Fruit fly (Drosophila melanogaster) whole organism, embryonic: ENCODE data around the gene CG33346.

Experiments used
- CG11504 ChIP-seq: fragments of 200-800 bp; sonication (Bioruptor generic); optimal IDR thresholded peaks from 3 replicates; lab custom pipeline; 2019; ENCODE audit warnings: missing biosample characterization, mild to moderate bottlenecking, missing genetic modification characterization, moderate library complexity
- CG11723 ChIP-seq: fragments of 200-800 bp; sonication (Bioruptor generic); optimal IDR thresholded peaks from 2 replicates; lab custom pipeline; 2017; ENCODE audit warnings: missing biosample characterization, mild to moderate bottlenecking, missing genetic modification characterization
- CG15479 ChIP-seq: fragments of 200-800 bp; sonication (Bioruptor generic); optimal IDR thresholded peaks from 3 replicates; lab custom pipeline; 2019; ENCODE audit warnings: missing biosample characterization, mild to moderate bottlenecking, missing genetic modification characterization, moderate library complexity
- CG1603 ChIP-seq: fragments of 200-800 bp; sonication (Bioruptor generic); optimal IDR thresholded peaks from 2 replicates; lab custom pipeline; 2019; ENCODE audit warnings: missing biosample characterization, mild to moderate bottlenecking, missing genetic modification characterization, moderate library complexity
- CG16815 ChIP-seq: fragments of 200-800 bp; sonication (Bioruptor generic); optimal IDR thresholded peaks from 3 replicates; lab custom pipeline; 2017; ENCODE audit warnings: missing biosample characterization, mild to moderate bottlenecking, missing genetic modification characterization
- CG17359 ChIP-seq: fragments of 200-800 bp; sonication (Bioruptor generic); optimal IDR thresholded peaks from 3 replicates; lab custom pipeline; 2018; ENCODE audit warnings: missing biosample characterization, mild to moderate bottlenecking, missing genetic modification characterization, moderate library complexity
- CG17361 ChIP-seq: fragments of 200-800 bp; sonication (Bioruptor generic); IDR thresholded peaks from 3 replicates; pipeline ENCODE4 v1.3.6; 2022; ENCODE audit warnings: missing biosample characterization, missing genetic modification characterization
- CG18599 ChIP-seq: fragments of 200-800 bp; sonication (Bioruptor generic); optimal IDR thresholded peaks from 3 replicates; lab custom pipeline; 2017; ENCODE audit warnings: missing biosample characterization, missing genetic modification characterization, mild to moderate bottlenecking, moderate library complexity, missing genetic modification reagents
- CG2678 ChIP-seq: fragments of 200-800 bp; sonication (Bioruptor generic); optimal IDR thresholded peaks from 3 replicates; lab custom pipeline; 2019; ENCODE audit warnings: missing biosample characterization, mild to moderate bottlenecking, missing genetic modification characterization, moderate library complexity
- CG33213 ChIP-seq: fragments of 200-800 bp; sonication (Bioruptor generic); optimal IDR thresholded peaks from 3 replicates; lab custom pipeline; 2016; ENCODE audit warnings: missing biosample characterization, missing genetic modification characterization
- CG7556 ChIP-seq: fragments of 200-800 bp; sonication (Bioruptor generic); optimal IDR thresholded peaks from 2 replicates; lab custom pipeline; 2017; ENCODE audit warnings: missing biosample characterization, mild to moderate bottlenecking, missing genetic modification characterization
- CG7963 ChIP-seq: fragments of 200-800 bp; sonication (Bioruptor generic); IDR thresholded peaks from 3 replicates; pipeline ENCODE4 v1.3.6; 2022; ENCODE audit warnings: missing biosample characterization, missing genetic modification characterization; ENCODE audit not compliant: partially characterized antibody
- CG8359 ChIP-seq: fragments of 200-800 bp; sonication (Bioruptor generic); optimal IDR thresholded peaks from 2 replicates; lab custom pipeline; 2017; ENCODE audit warnings: missing biosample characterization, mild to moderate bottlenecking, missing genetic modification characterization, borderline replicate concordance
- Dfd ChIP-seq, 2 experiments: fragments of >200 bp; optimal IDR thresholded peaks; 2 replicates each; lab custom pipeline; 2017; ENCODE audit warnings: missing biosample characterization in 2 of 2, missing genetic modification characterization in 2 of 2
- Drgx ChIP-seq: fragments of 200-800 bp; sonication (Bioruptor generic); IDR thresholded peaks from 2 replicates; pipeline ENCODE4 v1.3.6; 2022; ENCODE audit warnings: missing biosample characterization, missing genetic modification characterization
- Ets65A ChIP-seq: fragments of 200-800 bp; sonication (Bioruptor generic); peaks from one replicate; lab custom pipeline; 2016; ENCODE audit warnings: missing biosample characterization, missing genetic modification characterization
- Hmr ChIP-seq: fragments of 200-800 bp; sonication (Bioruptor generic); optimal IDR thresholded peaks from 3 replicates; lab custom pipeline; 2017; ENCODE audit warnings: mild to moderate bottlenecking, missing biosample characterization, missing genetic modification reagents, missing genetic modification characterization
- Lpt ChIP-seq: fragments of >200 bp; optimal IDR thresholded peaks from 2 replicates; lab custom pipeline; 2018; ENCODE audit warnings: missing biosample characterization, missing genetic modification characterization
- Optix ChIP-seq: fragments of 200-800 bp; sonication (Bioruptor generic); IDR thresholded peaks from 3 replicates; pipeline ENCODE4 v1.3.6; 2022; ENCODE audit warnings: missing biosample characterization, missing genetic modification characterization
- PHDP ChIP-seq: fragments of 200-800 bp; sonication (Bioruptor generic); optimal IDR thresholded peaks from 3 replicates; lab custom pipeline; 2018; ENCODE audit warnings: missing biosample characterization, mild to moderate bottlenecking, missing genetic modification characterization, moderate library complexity
- Sox102F ChIP-seq: fragments of 200-800 bp; sonication (Bioruptor generic); optimal IDR thresholded peaks from 2 replicates; lab custom pipeline; 2018; ENCODE audit warnings: missing biosample characterization, mild to moderate bottlenecking, missing genetic modification characterization, moderate library complexity
- Ssrp ChIP-seq: fragments of 200-800 bp; sonication (Bioruptor generic); optimal IDR thresholded peaks from 2 replicates; lab custom pipeline; 2018; ENCODE audit warnings: missing biosample characterization, mild to moderate bottlenecking, missing genetic modification characterization, moderate library complexity
- Xrp1 ChIP-seq: fragments of 200-800 bp; sonication (Bioruptor generic); IDR thresholded peaks from 2 replicates; pipeline ENCODE4 v1.3.6; 2022; ENCODE audit warnings: missing biosample characterization, missing genetic modification characterization
- al ChIP-seq: fragments of 200-800 bp; sonication (Bioruptor generic); IDR thresholded peaks from 2 replicates; pipeline ENCODE4 v1.3.6; 2022; ENCODE audit warnings: missing biosample characterization, missing genetic modification characterization
- bbx ChIP-seq: fragments of 200-800 bp; sonication (Bioruptor generic); IDR thresholded peaks from 2 replicates; pipeline ENCODE4 v1.3.6; 2022; ENCODE audit warnings: missing biosample characterization, missing genetic modification characterization; ENCODE audit not compliant: partially characterized antibody
- cwo ChIP-seq: fragments of 200-800 bp; sonication (Bioruptor generic); optimal IDR thresholded peaks from 3 replicates; lab custom pipeline; 2017; ENCODE audit warnings: missing biosample characterization, missing genetic modification characterization, mild to moderate bottlenecking, moderate library complexity, missing genetic modification reagents
- dmrt99B ChIP-seq: fragments of 200-800 bp; sonication (Bioruptor generic); optimal IDR thresholded peaks from 2 replicates; lab custom pipeline; 2018; ENCODE audit warnings: missing biosample characterization, mild to moderate bottlenecking, missing genetic modification characterization, moderate library complexity
- fd96Cb ChIP-seq: fragments of 200-800 bp; sonication (Bioruptor generic); optimal IDR thresholded peaks from 2 replicates; lab custom pipeline; 2018; ENCODE audit warnings: missing biosample characterization, mild to moderate bottlenecking, missing genetic modification characterization, moderate library complexity
- fu2 ChIP-seq: fragments of 200-800 bp; sonication (Bioruptor generic); optimal IDR thresholded peaks from 2 replicates; lab custom pipeline; 2016; ENCODE audit warnings: missing biosample characterization, missing genetic modification characterization
- gcm ChIP-seq: fragments of 200-800 bp; sonication (Bioruptor generic); optimal IDR thresholded peaks from 2 replicates; lab custom pipeline; 2019; ENCODE audit warnings: missing biosample characterization, mild to moderate bottlenecking, missing genetic modification characterization, moderate library complexity
- hth ChIP-seq: fragments of >200 bp; optimal IDR thresholded peaks from 2 replicates; lab custom pipeline; 2017; ENCODE audit warnings: inconsistent platforms
- jing ChIP-seq: fragments of 200-800 bp; sonication (Bioruptor generic); optimal IDR thresholded peaks from 2 replicates; lab custom pipeline; 2018; ENCODE audit warnings: missing biosample characterization, mild to moderate bottlenecking, missing genetic modification characterization
- lab ChIP-seq: fragments of 200-800 bp; sonication (Bioruptor generic); optimal IDR thresholded peaks from 3 replicates; lab custom pipeline; 2017; ENCODE audit warnings: missing biosample characterization, missing genetic modification characterization, mild to moderate bottlenecking, moderate library complexity, missing genetic modification reagents
- luna ChIP-seq: fragments of 200-800 bp; sonication (Bioruptor generic); optimal IDR thresholded peaks from 2 replicates; lab custom pipeline; 2016; ENCODE audit warnings: missing biosample characterization, missing genetic modification characterization
- nmo ChIP-seq: fragments of 200-800 bp; sonication (Bioruptor generic); optimal IDR thresholded peaks from 2 replicates; lab custom pipeline; 2018; ENCODE audit warnings: missing biosample characterization, mild to moderate bottlenecking, missing genetic modification characterization, moderate library complexity
- p53 ChIP-seq: fragments of 200-800 bp; sonication (Bioruptor generic); optimal IDR thresholded peaks from 2 replicates; lab custom pipeline; 2016; ENCODE audit warnings: missing biosample characterization, missing genetic modification characterization
- peb ChIP-seq: fragments of 200-800 bp; sonication (Bioruptor generic); IDR thresholded peaks from 2 replicates; pipeline ENCODE4 v1.3.6; 2022; ENCODE audit warnings: missing biosample characterization, missing genetic modification characterization
- pfk ChIP-seq: fragments of 200-800 bp; sonication (Bioruptor generic); optimal IDR thresholded peaks from 2 replicates; lab custom pipeline; 2018; ENCODE audit warnings: missing biosample characterization, mild to moderate bottlenecking, missing genetic modification characterization, moderate library complexity
- pho ChIP-seq: fragments of 200-800 bp; sonication (Bioruptor generic); optimal IDR thresholded peaks from 2 replicates; lab custom pipeline; 2016; ENCODE audit warnings: missing biosample characterization, missing genetic modification characterization
- ro ChIP-seq: fragments of 200-800 bp; sonication (Bioruptor generic); IDR thresholded peaks from 2 replicates; pipeline ENCODE4 v1.3.6; 2022; ENCODE audit warnings: missing biosample characterization, missing genetic modification characterization
- sens ChIP-seq: fragments of 200-800 bp; sonication (Bioruptor generic); peaks from one replicate; lab custom pipeline; 2016; ENCODE audit warnings: missing biosample characterization, missing genetic modification characterization
- seq ChIP-seq: fragments of 200-800 bp; sonication (Bioruptor generic); IDR thresholded peaks from 2 replicates; pipeline ENCODE4 v1.3.6; 2022; ENCODE audit warnings: missing biosample characterization, missing genetic modification characterization
- sima ChIP-seq: fragments of 200-800 bp; sonication (Bioruptor generic); optimal IDR thresholded peaks from 2 replicates; lab custom pipeline; 2016; ENCODE audit warnings: missing biosample characterization, missing genetic modification characterization
- slp2 ChIP-seq: fragments of 200-800 bp; sonication (Bioruptor generic); optimal IDR thresholded peaks from 2 replicates; lab custom pipeline; 2016; ENCODE audit warnings: missing biosample characterization, missing genetic modification characterization
- sr ChIP-seq: fragments of 200-800 bp; sonication (Bioruptor generic); IDR thresholded peaks from 3 replicates; pipeline ENCODE4 v1.3.6; 2022; ENCODE audit warnings: missing biosample characterization, missing genetic modification characterization
- tx ChIP-seq: fragments of 200-800 bp; sonication (Bioruptor generic); optimal IDR thresholded peaks from 2 replicates; lab custom pipeline; 2016; ENCODE audit warnings: missing biosample characterization, missing genetic modification characterization
- vvl ChIP-seq: fragments of 200-800 bp; sonication (Bioruptor generic); IDR thresholded peaks from 2 replicates; pipeline ENCODE4 v1.3.6; 2022; ENCODE audit warnings: missing biosample characterization, missing genetic modification characterization
- wek ChIP-seq: fragments of 200-800 bp; sonication (Bioruptor generic); optimal IDR thresholded peaks from 3 replicates; lab custom pipeline; 2018; ENCODE audit warnings: missing biosample characterization, mild to moderate bottlenecking, missing genetic modification characterization, moderate library complexity

CG33346 gene

dm6 chr3R:28668854-28669253 is at the start of gene CG33346:
Gene CG33346, plus strand, starts transcription at chr3R:28669233.
- TF ChIP-seq ro (GFP tag; lab: Robert Waterston, UW) (no peak), sima (no peak), hth (lab: Kevin White, UChicago) (no peak), cwo (GFP tag; lab: Kevin White, UChicago) (no peak), CG1603 (no peak), slp2 (GFP tag; lab: Kevin White, UChicago) (no peak), pho (GFP tag; lab: Kevin White, UChicago) (no peak), al (no peak), pfk (GFP tag; lab: Kevin White, UChicago) (no peak), PHDP (tag; lab: Kevin White, UChicago) (no peak), CG18599 (GFP tag; lab: Kevin White, UChicago) (no peak), Drgx (GFP tag; lab: Robert Waterston, UW) (no peak)

- TF ChIP-seq CG18599 (GFP tag; lab: Kevin White, UChicago): peak; percentile 38
- TF ChIP-seq seq (GFP tag; lab: Robert Waterston, UW): 0 out of 2 replicates have a peak, but pooled peaks have one; percentile 14
- TF ChIP-seq CG7556: peak; percentile 40
- peak; percentile 77 for TF ChIP-seq Ets65A (GFP tag; lab: Kevin White, UChicago)
- no peak for TF ChIP-seq luna
- no peak for TF ChIP-seq CG15479
- peak; percentile 31 for TF ChIP-seq dmrt99B (tag; lab: Kevin White, UChicago)
- TF ChIP-seq lab (GFP tag; lab: Kevin White, UChicago): peak; percentile 23
- TF ChIP-seq CG17359 (tag; lab: Kevin White, UChicago): peak; percentile 16
- TF ChIP-seq gcm (GFP tag; lab: Kevin White, UChicago): no peak
- peak; percentile 12 for TF ChIP-seq Sox102F (GFP tag; lab: Kevin White, UChicago)
- peak; percentile 38 for TF ChIP-seq Hmr (GFP tag; lab: Kevin White, UChicago)
- peak; percentile 71 for TF ChIP-seq sens (GFP tag; lab: Kevin White, UChicago)
- TF ChIP-seq fd96Cb (tag; lab: Kevin White, UChicago): peak; percentile 12
Measured at dm6 chr3R:28620813-28621212, 48.2 kb upstream of the CG33346 start.

dm6 chr3R:28623115-28623514 is 45.9 kb upstream of the CG33346 start:
- TF ChIP-seq CG8359 (GFP tag; lab: Kevin White, UChicago) (no peak), vvl (GFP tag; lab: Robert Waterston, UW) (peak; percentile 52; the same call in 1 of the 2 replicates), sr (GFP tag; lab: Robert Waterston, UW) (peak; percentile 70; the same call in 2 of the 3 replicates), nmo (GFP tag; lab: Kevin White, UChicago) (no peak), wek (GFP tag; lab: Kevin White, UChicago) (no peak), CG11723 (GFP tag; lab: Kevin White, UChicago) (no peak), Optix (0 out of 3 replicates have a peak, but pooled peaks have one; percentile 30), CG7963 (GFP tag; lab: Robert Waterston, UW) (no peak), peb (GFP tag; lab: Robert Waterston, UW) (no peak), fu2 (GFP tag; lab: Kevin White, UChicago) (no peak), p53 (no peak)

dm6 chr3R:28623564-28623963 is 45.5 kb upstream of the CG33346 start:
- peak; percentile 35 for TF ChIP-seq CG2678 (tag; lab: Kevin White, UChicago)
- 0 out of 3 replicates have a peak, but pooled peaks have one; percentile 28 for TF ChIP-seq CG17361 (GFP tag; lab: Robert Waterston, UW)
- TF ChIP-seq Lpt: no peak
- TF ChIP-seq CG16815: no peak
- no peak for TF ChIP-seq CG7556
- peak; percentile 28 for TF ChIP-seq Ssrp (tag; lab: Kevin White, UChicago)
- no peak for TF ChIP-seq Dfd (GFP tag; optimal IDR thresholded peaks at IDR 0.05; lab: Kevin White, UChicago)
- TF ChIP-seq CG11504: peak; percentile 62
- peak; percentile 83 for TF ChIP-seq sens (GFP tag; lab: Kevin White, UChicago)
- TF ChIP-seq bbx (GFP tag; lab: Robert Waterston, UW): no peak
- no peak for TF ChIP-seq CG33213
- no peak for TF ChIP-seq tx (GFP tag; lab: Kevin White, UChicago)
- no peak for TF ChIP-seq jing (GFP tag; lab: Kevin White, UChicago)
- no peak for TF ChIP-seq Xrp1 (GFP tag; lab: Robert Waterston, UW)
